Worm (Caenorhabditis elegans) whole organism, early embryonic: ENCODE results near the gene glc-4.

ENCODE experiments used
- B0310.2 ChIP-seq: sonication (generic microtip); optimal IDR thresholded peaks from 2 replicates; lab custom pipeline; 2016; ENCODE audit warnings: mild to moderate bottlenecking, missing genetic modification characterization, missing compliant biosample characterization
- F13C5.2 ChIP-seq: sonication (generic microtip); optimal IDR thresholded peaks from 2 replicates; lab custom pipeline; 2017; ENCODE audit warnings: mild to moderate bottlenecking, missing genetic modification characterization, inconsistent platforms, missing compliant biosample characterization
- aly-1 ChIP-seq: sonication (generic microtip); optimal IDR thresholded peaks from 2 replicates; lab custom pipeline; 2016; ENCODE audit warnings: missing genetic modification characterization, missing compliant biosample characterization
- ama-1 ChIP-seq: fragments of 150-350 bp; optimal IDR thresholded peaks from 2 replicates; lab custom pipeline; 2014
- ceh-13 ChIP-seq: fragments of 200-800 bp; sonication (Bioruptor generic); optimal IDR thresholded peaks from 2 replicates; lab custom pipeline; 2018; ENCODE audit warnings: mild to moderate bottlenecking, missing genetic modification characterization, missing compliant biosample characterization
- ceh-36 ChIP-seq: sonication (generic microtip); optimal IDR thresholded peaks from 2 replicates; lab custom pipeline; 2016; ENCODE audit warnings: missing genetic modification characterization, inconsistent platforms, missing compliant biosample characterization
- ets-7 ChIP-seq: sonication (generic microtip); optimal IDR thresholded peaks from 2 replicates; lab custom pipeline; 2016; ENCODE audit warnings: missing genotype, missing genetic modification characterization, missing compliant biosample characterization
- flt-1 ChIP-seq: fragments of 200-800 bp; sonication (Bioruptor generic); IDR thresholded peaks from 2 replicates; pipeline ENCODE4 v1.3.6; 2022; ENCODE audit warnings: missing genetic modification characterization, missing compliant biosample characterization
- hmbx-1 ChIP-seq: sonication (generic microtip); optimal IDR thresholded peaks from 2 replicates; lab custom pipeline; 2016; ENCODE audit warnings: mild to moderate bottlenecking, missing genetic modification characterization, missing compliant biosample characterization
- hmg-4 ChIP-seq: fragments of 200-800 bp; sonication (Bioruptor generic); optimal IDR thresholded peaks from 2 replicates; lab custom pipeline; 2018; ENCODE audit warnings: mild to moderate bottlenecking, missing genetic modification characterization, missing compliant biosample characterization
- hnd-1 ChIP-seq: sonication (generic microtip); optimal IDR thresholded peaks from 2 replicates; lab custom pipeline; 2016; ENCODE audit warnings: missing genetic modification characterization, missing compliant biosample characterization
- pes-1 ChIP-seq: fragments of 200-800 bp; sonication (Bioruptor generic); IDR thresholded peaks from 2 replicates; pipeline ENCODE4 v1.3.6; 2022; ENCODE audit warnings: missing genetic modification reagents, missing genetic modification characterization, missing compliant biosample characterization
- scrt-1 ChIP-seq: fragments of 200-800 bp; sonication (Bioruptor generic); IDR thresholded peaks from 2 replicates; pipeline ENCODE4 v1.3.6; 2022; ENCODE audit warnings: missing genetic modification characterization, missing compliant biosample characterization
- sea-1 ChIP-seq: fragments of 200-800 bp; sonication (Bioruptor generic); conservative IDR thresholded peaks from 2 replicates; pipeline ENCODE4 v1.3.6; 2022; ENCODE audit warnings: missing genetic modification characterization, missing compliant biosample characterization
- tbx-11 ChIP-seq: fragments of 200-800 bp; sonication (Bioruptor generic); IDR thresholded peaks from 2 replicates; pipeline ENCODE4 v1.3.6; 2022; ENCODE audit warnings: missing genetic modification characterization, missing compliant biosample characterization
- tbx-37 ChIP-seq: fragments of 200-800 bp; sonication (Bioruptor generic); conservative IDR thresholded peaks from 2 replicates; pipeline ENCODE4 v1.3.6; 2022; ENCODE audit warnings: missing genetic modification reagents, missing genetic modification characterization, missing compliant biosample characterization
- tra-4 ChIP-seq: sonication (generic microtip); optimal IDR thresholded peaks from 2 replicates; lab custom pipeline; 2017; ENCODE audit warnings: missing genetic modification characterization, missing compliant biosample characterization

The glc-4 gene

DNA sequence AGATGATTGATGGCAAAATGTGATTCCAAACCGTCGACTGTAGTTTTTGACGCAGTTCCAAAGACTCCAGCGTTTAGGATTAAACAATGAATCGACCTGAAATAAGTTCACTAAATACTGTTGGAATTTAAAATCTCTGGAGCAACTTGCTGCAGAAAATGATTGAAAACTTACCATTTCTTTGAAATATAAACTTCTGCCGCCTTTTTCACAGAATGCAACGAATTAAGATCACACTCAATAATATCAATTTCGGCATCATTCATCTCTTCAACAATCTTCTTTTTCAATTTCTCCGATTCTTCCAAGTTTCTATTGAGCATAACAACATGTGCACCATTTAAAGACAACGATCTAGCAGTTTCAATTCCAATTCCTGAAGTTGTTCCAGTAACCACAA lies 32.9 kb upstream of the glc-4 start:
- no peak for TF ChIP-seq aly-1
- no peak for TF ChIP-seq pes-1 (GFP tag; lab: Robert Waterston, UW)
- TF ChIP-seq tbx-37 = no peak
- no peak for TF ChIP-seq tra-4
- TF ChIP-seq tbx-11 (GFP tag; lab: Robert Waterston, UW) = no peak
- no peak for TF ChIP-seq hmbx-1 (tag; lab: Kevin White, UChicago)
- TF ChIP-seq sea-1 (GFP tag; lab: Robert Waterston, UW) = no peak
- TF ChIP-seq ceh-13 = no peak
- no peak for TF ChIP-seq F13C5.2 (tag; lab: Kevin White, UChicago)
- TF ChIP-seq flt-1 (GFP tag; lab: Robert Waterston, UW) = no peak

ce11 chrII:7205388-7205787 lies 30.6 kb upstream of the glc-4 start, which contains the start of gene srd-59:
TSS of gene srd-59 (plus strand) at chrII:7205688.
- no peak for TF ChIP-seq scrt-1
- TF ChIP-seq tra-4 = no peak
- TF ChIP-seq tbx-37 = no peak
- no peak for TF ChIP-seq tbx-11 (GFP tag; lab: Robert Waterston, UW)
- no peak for TF ChIP-seq hmbx-1 (tag; lab: Kevin White, UChicago)
- TF ChIP-seq hnd-1 = no peak
- no peak for TF ChIP-seq hmg-4 (GFP tag; lab: Kevin White, UChicago)
- TF ChIP-seq sea-1 (GFP tag; lab: Robert Waterston, UW) = no peak
- TF ChIP-seq flt-1 (GFP tag; lab: Robert Waterston, UW) = no peak
- TF ChIP-seq F13C5.2 (tag; lab: Kevin White, UChicago) = no peak
- TF ChIP-seq ceh-13 = no peak
- TF ChIP-seq ama-1 (lab: Kevin White, UChicago) = no peak
- TF ChIP-seq ets-7 (tag; lab: Kevin White, UChicago) = no peak
- no peak for TF ChIP-seq pes-1 (GFP tag; lab: Robert Waterston, UW)
- TF ChIP-seq B0310.2 (tag; lab: Kevin White, UChicago) = no peak
- TF ChIP-seq ceh-36 = no peak

- TF ChIP-seq sea-1 (GFP tag; lab: Robert Waterston, UW) = no peak
- no peak for TF ChIP-seq pes-1 (GFP tag; lab: Robert Waterston, UW)
- TF ChIP-seq ama-1 (lab: Kevin White, UChicago) = no peak
- no peak for TF ChIP-seq hnd-1
- no peak for TF ChIP-seq tbx-37
- no peak for TF ChIP-seq F13C5.2 (tag; lab: Kevin White, UChicago)
- TF ChIP-seq hmbx-1 (tag; lab: Kevin White, UChicago) = no peak
- no peak for TF ChIP-seq tbx-11 (GFP tag; lab: Robert Waterston, UW)
- no peak for TF ChIP-seq scrt-1
- TF ChIP-seq flt-1 (GFP tag; lab: Robert Waterston, UW) = no peak
- no peak for TF ChIP-seq ceh-36
- no peak for TF ChIP-seq aly-1
- no peak for TF ChIP-seq tra-4
- no peak for TF ChIP-seq ceh-13
Observed at ce11 chrII:7204951-7205350, 30.2 kb upstream of the glc-4 start, which contains the start of gene srd-58. TSS of gene srd-58 (minus strand) at chrII:7205051.

DNA sequence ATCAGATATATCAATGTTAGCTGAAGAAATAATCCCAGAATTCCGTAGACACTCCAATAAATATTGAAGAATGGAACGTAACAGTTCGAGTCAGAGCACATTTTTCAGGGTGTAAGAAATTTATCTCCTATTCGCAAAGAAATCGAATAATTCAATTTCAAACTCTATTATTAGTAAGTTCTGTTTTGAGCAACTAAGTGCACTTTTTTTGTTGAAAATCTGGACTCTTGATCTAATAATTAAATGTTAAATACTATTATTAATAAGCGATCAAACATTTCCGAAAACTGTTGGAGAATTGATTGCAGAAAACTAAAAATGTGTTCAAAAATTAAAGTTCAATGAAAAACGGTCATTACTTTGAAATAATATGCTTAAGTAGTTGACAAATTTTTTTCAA lies 28.4 kb upstream of the glc-4 start, which contains the start of gene srd-56:
Gene srd-56, minus strand, starts transcription at position 101 of the 400 bp plus-strand sequence.
- TF ChIP-seq sea-1 (GFP tag; lab: Robert Waterston, UW) = no peak
- no peak for TF ChIP-seq aly-1
- TF ChIP-seq flt-1 (GFP tag; lab: Robert Waterston, UW) = no peak
- no peak for TF ChIP-seq ceh-13
- TF ChIP-seq tbx-11 (GFP tag; lab: Robert Waterston, UW) = no peak
- no peak for TF ChIP-seq scrt-1
- TF ChIP-seq hmbx-1 (tag; lab: Kevin White, UChicago) = no peak
- TF ChIP-seq hnd-1 = no peak
- TF ChIP-seq ets-7 (tag; lab: Kevin White, UChicago) = no peak
- no peak for TF ChIP-seq B0310.2 (tag; lab: Kevin White, UChicago)
- no peak for TF ChIP-seq hmg-4 (GFP tag; lab: Kevin White, UChicago)
- TF ChIP-seq pes-1 (GFP tag; lab: Robert Waterston, UW) = no peak

DNA sequence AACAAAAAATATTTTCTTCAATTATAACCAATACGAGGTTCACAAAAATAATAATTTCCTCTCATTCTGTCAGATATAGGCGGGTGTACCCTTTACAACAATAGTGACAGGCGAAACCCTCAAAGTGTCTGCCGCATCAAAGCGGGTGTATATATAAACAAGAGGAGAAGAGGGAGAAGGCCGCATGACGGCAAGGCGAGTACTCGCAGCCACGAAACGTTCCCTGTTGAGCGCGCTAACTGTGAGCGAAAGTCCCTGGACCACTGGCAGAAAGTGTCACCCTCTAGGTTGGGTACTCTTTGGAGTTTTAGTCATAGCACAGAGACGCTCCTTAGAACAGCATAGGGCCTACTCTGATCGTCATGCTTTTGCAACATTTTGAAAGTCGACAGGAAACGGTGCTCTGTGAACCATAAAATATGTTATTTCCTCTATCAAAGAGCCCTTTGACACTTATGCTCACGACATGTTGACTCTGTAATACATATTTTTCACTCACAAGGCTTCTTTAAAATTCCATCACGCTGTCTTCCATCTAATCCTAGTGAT lies 25.4 kb upstream of the glc-4 start, which contains the start of gene pcrg-1:
Gene pcrg-1, plus strand, starts transcription at position 499 of the 549 bp plus-strand sequence.
- peak; percentile 89 for TF ChIP-seq flt-1 (GFP tag; lab: Robert Waterston, UW)
- peak; percentile 99 for TF ChIP-seq hmg-4 (GFP tag; lab: Kevin White, UChicago)
- peak; percentile 93 for TF ChIP-seq sea-1 (GFP tag; lab: Robert Waterston, UW)
- peak; percentile 82 for TF ChIP-seq ets-7 (tag; lab: Kevin White, UChicago)
- TF ChIP-seq F13C5.2 (tag; lab: Kevin White, UChicago) = peak; percentile 94
- peak; percentile 90 for TF ChIP-seq scrt-1
- peak; percentile 85 for TF ChIP-seq ceh-36
- peak; percentile 62 for TF ChIP-seq hmbx-1 (tag; lab: Kevin White, UChicago)
- peak; percentile 93 for TF ChIP-seq pes-1 (GFP tag; lab: Robert Waterston, UW)
- TF ChIP-seq tra-4 = peak; percentile 83
- TF ChIP-seq tbx-37 = peak; percentile 92
- TF ChIP-seq tbx-11 (GFP tag; lab: Robert Waterston, UW) = peak; percentile 93
- TF ChIP-seq hnd-1 = peak; percentile 75
- no peak for TF ChIP-seq ama-1 (lab: Kevin White, UChicago)
- TF ChIP-seq aly-1 = peak; percentile 89
- TF ChIP-seq ceh-13 = peak; percentile 90
- TF ChIP-seq B0310.2 (tag; lab: Kevin White, UChicago) = peak; percentile 85

ce11 chrII:7199308-7199707 lies 24.6 kb upstream of the glc-4 start, which contains the start of gene E04F6.6:
TSS of gene E04F6.6 (minus strand) at chrII:7199565.
- TF ChIP-seq ceh-13 = no peak
- TF ChIP-seq hnd-1 = no peak

DNA sequence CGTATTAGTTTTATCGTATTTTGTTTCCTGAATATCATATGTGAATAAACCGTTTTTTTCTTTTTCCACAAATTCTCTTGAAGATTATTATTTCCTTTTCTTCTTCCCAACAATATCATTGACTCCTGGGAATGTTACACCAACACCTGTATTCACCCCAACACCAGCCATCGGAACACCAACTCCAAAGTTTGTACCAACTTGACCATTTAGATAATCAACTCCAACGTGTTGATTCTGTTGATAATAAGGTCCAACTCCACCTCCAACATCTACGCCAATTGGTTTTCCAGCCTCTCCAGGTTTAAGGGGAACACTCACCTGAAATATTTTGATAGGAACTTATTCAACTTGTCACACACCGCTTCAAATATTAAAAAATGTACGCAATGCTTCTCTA lies 22.7 kb upstream of the glc-4 start:
- TF ChIP-seq sea-1 (GFP tag; lab: Robert Waterston, UW) = no peak
- no peak for TF ChIP-seq tbx-37
- no peak for TF ChIP-seq hmg-4 (GFP tag; lab: Kevin White, UChicago)
- no peak for TF ChIP-seq tbx-11 (GFP tag; lab: Robert Waterston, UW)
- TF ChIP-seq hmbx-1 (tag; lab: Kevin White, UChicago) = no peak

DNA sequence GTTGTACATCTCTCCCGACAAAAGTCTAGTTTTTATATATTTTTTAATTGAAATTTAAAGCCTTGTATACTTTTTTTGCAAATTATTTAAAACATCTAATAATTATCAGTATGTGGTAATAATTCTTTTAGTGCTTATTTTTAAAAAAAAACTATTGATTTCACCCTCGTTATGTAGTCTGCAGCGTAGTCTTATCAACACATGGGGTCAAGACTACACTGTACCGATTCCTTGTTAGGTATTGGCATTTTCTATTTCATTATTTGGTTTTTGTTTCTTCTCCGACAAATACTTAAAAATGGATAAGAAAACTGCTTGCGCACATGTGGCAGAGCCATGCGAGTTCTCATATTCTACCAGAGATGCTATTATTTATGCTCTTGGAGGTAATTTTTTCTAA lies 21.3 kb upstream of the glc-4 start, which contains the start of gene maoc-1:
Gene maoc-1, plus strand, starts transcription at position 237 of the 400 bp plus-strand sequence.
- TF ChIP-seq tra-4 (no peak), F13C5.2 (tag; lab: Kevin White, UChicago) (no peak), hnd-1 (no peak), hmbx-1 (tag; lab: Kevin White, UChicago) (no peak), B0310.2 (tag; lab: Kevin White, UChicago) (no peak), ets-7 (tag; lab: Kevin White, UChicago) (no peak), aly-1 (no peak), flt-1 (GFP tag; lab: Robert Waterston, UW) (no peak), tbx-11 (GFP tag; lab: Robert Waterston, UW) (no peak), scrt-1 (no peak), sea-1 (GFP tag; lab: Robert Waterston, UW) (no peak), pes-1 (GFP tag; lab: Robert Waterston, UW) (no peak), ceh-36 (no peak), ceh-13 (no peak), hmg-4 (GFP tag; lab: Kevin White, UChicago) (no peak), ama-1 (lab: Kevin White, UChicago) (no peak)
